Worm (Caenorhabditis elegans) whole organism, early embryonic: ENCODE results near the gene dis-3.

Source experiments
- B0310.2 ChIP-seq: sonication (generic microtip); optimal IDR thresholded peaks from 2 replicates; lab custom pipeline; 2016; ENCODE audit warnings: mild to moderate bottlenecking, missing genetic modification characterization, missing compliant biosample characterization
- F13C5.2 ChIP-seq: sonication (generic microtip); optimal IDR thresholded peaks from 2 replicates; lab custom pipeline; 2017; ENCODE audit warnings: mild to moderate bottlenecking, missing genetic modification characterization, inconsistent platforms, missing compliant biosample characterization
- ama-1 ChIP-seq: fragments of 150-350 bp; optimal IDR thresholded peaks from 2 replicates; lab custom pipeline; 2014
- ceh-36 ChIP-seq: sonication (generic microtip); optimal IDR thresholded peaks from 2 replicates; lab custom pipeline; 2016; ENCODE audit warnings: missing genetic modification characterization, inconsistent platforms, missing compliant biosample characterization
- ets-7 ChIP-seq: sonication (generic microtip); optimal IDR thresholded peaks from 2 replicates; lab custom pipeline; 2016; ENCODE audit warnings: missing genotype, missing genetic modification characterization, missing compliant biosample characterization
- flt-1 ChIP-seq: fragments of 200-800 bp; sonication (Bioruptor generic); IDR thresholded peaks from 2 replicates; pipeline ENCODE4 v1.3.6; 2022; ENCODE audit warnings: missing genetic modification characterization, missing compliant biosample characterization
- hmbx-1 ChIP-seq: sonication (generic microtip); optimal IDR thresholded peaks from 2 replicates; lab custom pipeline; 2016; ENCODE audit warnings: mild to moderate bottlenecking, missing genetic modification characterization, missing compliant biosample characterization
- scrt-1 ChIP-seq: fragments of 200-800 bp; sonication (Bioruptor generic); IDR thresholded peaks from 2 replicates; pipeline ENCODE4 v1.3.6; 2022; ENCODE audit warnings: missing genetic modification characterization, missing compliant biosample characterization
- sea-1 ChIP-seq: fragments of 200-800 bp; sonication (Bioruptor generic); conservative IDR thresholded peaks from 2 replicates; pipeline ENCODE4 v1.3.6; 2022; ENCODE audit warnings: missing genetic modification characterization, missing compliant biosample characterization
- tbx-37 ChIP-seq: fragments of 200-800 bp; sonication (Bioruptor generic); conservative IDR thresholded peaks from 2 replicates; pipeline ENCODE4 v1.3.6; 2022; ENCODE audit warnings: missing genetic modification reagents, missing genetic modification characterization, missing compliant biosample characterization
- tra-4 ChIP-seq: sonication (generic microtip); optimal IDR thresholded peaks from 2 replicates; lab custom pipeline; 2017; ENCODE audit warnings: missing genetic modification characterization, missing compliant biosample characterization

- TF ChIP-seq ama-1 (lab: Kevin White, UChicago) = no peak
- no peak for TF ChIP-seq F13C5.2 (tag; lab: Kevin White, UChicago)
- no peak for TF ChIP-seq tra-4 (tag; lab: Kevin White, UChicago)
- TF ChIP-seq flt-1 = no peak
- TF ChIP-seq ceh-36 (tag; lab: Kevin White, UChicago) = no peak
- TF ChIP-seq tbx-37 (GFP tag; lab: Robert Waterston, UW) = no peak
- TF ChIP-seq B0310.2 (tag; lab: Kevin White, UChicago) = no peak
- TF ChIP-seq ets-7 (tag; lab: Kevin White, UChicago) = no peak
- TF ChIP-seq hmbx-1 (tag; lab: Kevin White, UChicago) = no peak
- TF ChIP-seq scrt-1 (GFP tag; lab: Robert Waterston, UW) = no peak
- TF ChIP-seq sea-1 (GFP tag; lab: Robert Waterston, UW) = no peak
Measured at ce11 chrIV:10128446-10128845, 31.4 kb downstream of the dis-3 start.
